Worm (Caenorhabditis elegans) whole organism, L3 larva: ENCODE results near the gene clh-4.
A peak's percentile ranks its signal among the peaks of the same experiment; 100 is the strongest.

Source experiments
- ZK546.5 ChIP-seq: sonication (generic microtip); optimal IDR thresholded peaks from 2 replicates; lab custom pipeline; 2017; ENCODE audit warnings: missing biosample characterization, missing genetic modification characterization
- aly-2 ChIP-seq: fragments of 150-350 bp; optimal IDR thresholded peaks from 2 replicates; lab custom pipeline; 2014; ENCODE audit warnings: missing biosample characterization, missing genetic modification characterization
- egl-27 ChIP-seq: sonication (generic microtip); optimal IDR thresholded peaks from 4 replicates; lab custom pipeline; 2017; ENCODE audit warnings: missing biosample characterization, missing genetic modification reagents, missing genetic modification characterization
- fos-1 ChIP-seq: fragments of 150-350 bp; optimal IDR thresholded peaks from 2 replicates; lab custom pipeline; 2014; ENCODE audit warnings: missing biosample characterization, missing genetic modification characterization
- mdl-1 ChIP-seq: fragments of 150-350 bp; optimal IDR thresholded peaks from 2 replicates; lab custom pipeline; 2014; ENCODE audit warnings: missing biosample characterization, missing genetic modification characterization
- nhr-25 ChIP-seq: sonication (generic microtip); optimal IDR thresholded peaks from 2 replicates; lab custom pipeline; 2017; ENCODE audit warnings: missing biosample characterization, missing genetic modification characterization
- sea-2 ChIP-seq: fragments of 150-350 bp; sonication (generic microtip); optimal IDR thresholded peaks from 4 replicates; lab custom pipeline; 2014; ENCODE audit warnings: missing biosample characterization, missing genetic modification reagents, missing genetic modification characterization
- zag-1 ChIP-seq: fragments of 150-350 bp; optimal IDR thresholded peaks from 2 replicates; lab custom pipeline; 2014; ENCODE audit warnings: missing biosample characterization, missing genetic modification characterization
- ztf-4 ChIP-seq: fragments of 150-350 bp; optimal IDR thresholded peaks from 2 replicates; lab custom pipeline; 2014; ENCODE audit warnings: missing biosample characterization, missing genetic modification characterization

DNA sequence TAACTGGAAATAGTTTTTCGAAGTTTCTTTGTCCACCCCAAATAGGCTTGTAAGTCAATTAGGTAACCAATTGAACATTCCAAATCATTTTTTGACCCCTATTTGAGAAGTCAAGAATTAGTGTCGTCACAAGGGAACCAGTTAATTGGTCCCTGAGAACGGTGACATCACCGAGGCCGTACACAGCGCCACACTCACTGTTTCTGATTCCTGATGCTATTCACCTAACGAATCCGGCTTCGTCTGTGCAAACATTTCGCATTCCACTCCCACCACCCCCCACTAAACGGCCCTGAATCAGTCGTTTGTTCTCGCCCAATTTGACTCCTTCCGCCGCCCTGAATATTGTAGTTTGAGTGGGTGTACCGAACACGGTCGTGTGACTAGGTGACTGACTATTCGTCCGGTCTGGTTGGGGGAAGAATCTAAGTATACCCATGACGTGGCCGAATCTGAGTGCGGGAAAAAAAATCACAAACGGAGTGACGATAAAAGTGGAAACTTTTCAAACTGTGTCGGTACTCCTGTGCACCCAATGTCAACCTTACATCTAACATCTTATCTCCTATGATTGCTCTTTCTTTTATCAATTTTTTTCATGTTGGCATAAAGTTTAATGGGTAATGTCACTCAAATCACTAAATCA, 43.9 kb upstream of the clh-4 start:
- no peak for TF ChIP-seq ztf-4 (tag; lab: Kevin White, UChicago)
- no peak for TF ChIP-seq fos-1 (tag; lab: Kevin White, UChicago)
- peak; percentile 87 for TF ChIP-seq nhr-25
- no peak for TF ChIP-seq zag-1 (tag; lab: Kevin White, UChicago)
- TF ChIP-seq sea-2 = no peak
- no peak for TF ChIP-seq mdl-1 (tag; lab: Kevin White, UChicago)
- TF ChIP-seq ZK546.5 = no peak
- TF ChIP-seq egl-27 = no peak
- no peak for TF ChIP-seq aly-2 (tag; lab: Kevin White, UChicago)
